Worm (Caenorhabditis elegans) whole organism, L2 larva: ENCODE data around the gene F55F3.4.

ENCODE experiments used
- blmp-1 ChIP-seq: sonication (generic microtip); optimal IDR thresholded peaks from 2 replicates; lab custom pipeline; 2017; ENCODE audit warnings: missing genetic modification characterization, mild to moderate bottlenecking, missing compliant biosample characterization, antibody characterized with exemption, moderate library complexity; ENCODE audit not compliant: insufficient read depth
- egl-27 ChIP-seq: sonication (generic microtip); optimal IDR thresholded peaks from 3 replicates; lab custom pipeline; 2017; ENCODE audit warnings: missing biosample characterization, missing genetic modification reagents, missing genetic modification characterization
- lsy-2 ChIP-seq, 2 experiments: fragments of 150-350 bp in 1 of 2; sonication (generic microtip) in 1 of 2; optimal IDR thresholded peaks; 2 replicates each; lab custom pipeline; 2014 to 2017; ENCODE audit warnings: missing biosample characterization in 2 of 2, missing genetic modification characterization in 2 of 2

DNA sequence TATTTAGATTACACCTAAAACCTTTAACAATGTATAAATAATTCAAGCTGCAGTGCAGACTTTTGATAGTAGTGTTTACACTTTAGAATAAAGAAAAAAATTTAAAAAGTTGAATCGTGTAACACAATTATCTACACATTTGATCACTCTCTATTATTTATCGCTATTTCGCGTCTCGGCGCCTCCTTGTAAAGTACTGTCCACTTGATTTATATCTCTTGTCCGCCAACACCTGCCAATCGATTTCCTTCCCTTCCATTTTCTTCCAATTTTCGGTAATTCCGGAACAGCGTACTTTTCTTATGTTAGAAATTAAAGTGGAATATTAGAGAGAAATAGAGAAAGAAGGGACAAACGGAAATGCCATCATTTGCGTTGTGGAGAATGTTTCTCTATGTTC, 39.8 kb upstream of the F55F3.4 start:
- TF ChIP-seq blmp-1 (tag; lab: Kevin White, UChicago) (peak; percentile 20), lsy-2 (tag; optimal IDR thresholded peaks at IDR 0.05; lab: Kevin White, UChicago) (no peak), egl-27 (tag; lab: Kevin White, UChicago) (no peak)
